Worm (Caenorhabditis elegans) whole organism, early embryonic: ENCODE measurements around the gene era-1.

Experiments
- ama-1 ChIP-seq: fragments of 150-350 bp; optimal IDR thresholded peaks from 2 replicates; lab custom pipeline; 2014
- ceh-13 ChIP-seq: fragments of 200-800 bp; sonication (Bioruptor generic); optimal IDR thresholded peaks from 2 replicates; lab custom pipeline; 2018; ENCODE audit warnings: mild to moderate bottlenecking, missing genetic modification characterization, missing compliant biosample characterization
- ceh-36 ChIP-seq: sonication (generic microtip); optimal IDR thresholded peaks from 2 replicates; lab custom pipeline; 2016; ENCODE audit warnings: missing genetic modification characterization, inconsistent platforms, missing compliant biosample characterization
- scrt-1 ChIP-seq: fragments of 200-800 bp; sonication (Bioruptor generic); IDR thresholded peaks from 2 replicates; pipeline ENCODE4 v1.3.6; 2022; ENCODE audit warnings: missing genetic modification characterization, missing compliant biosample characterization

DNA sequence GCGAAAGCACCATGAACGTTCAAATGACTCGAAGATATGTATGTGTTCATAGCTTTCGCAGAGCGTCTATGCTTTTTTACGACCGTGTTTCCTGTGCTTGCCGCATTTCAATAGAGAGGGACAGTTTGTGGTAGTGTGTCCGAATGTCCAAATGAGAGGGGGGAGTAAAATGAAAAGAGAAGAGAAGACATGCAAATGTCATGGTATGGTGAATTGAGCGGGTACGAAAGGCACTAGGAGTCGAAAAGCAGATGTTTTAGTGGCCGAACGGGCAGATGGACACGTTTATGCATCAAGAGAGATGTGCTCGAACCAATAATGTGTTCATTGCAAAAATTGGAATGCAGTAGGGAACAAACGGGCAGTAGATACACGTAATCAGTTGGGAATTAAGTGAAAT is 17.4 kb upstream of the era-1 start:
- TF ChIP-seq ama-1 (lab: Kevin White, UChicago) (no peak), scrt-1 (no peak), ceh-36 (tag; lab: Kevin White, UChicago) (no peak), ceh-13 (GFP tag; lab: Kevin White, UChicago) (no peak)
